Worm (Caenorhabditis elegans) whole organism, early embryonic: ENCODE measurements around the gene srh-183.

Experiments
- F13C5.2 ChIP-seq: sonication (generic microtip); optimal IDR thresholded peaks from 2 replicates; lab custom pipeline; 2017; ENCODE audit warnings: mild to moderate bottlenecking, missing genetic modification characterization, inconsistent platforms, missing compliant biosample characterization
- aly-1 ChIP-seq: sonication (generic microtip); optimal IDR thresholded peaks from 2 replicates; lab custom pipeline; 2016; ENCODE audit warnings: missing genetic modification characterization, missing compliant biosample characterization
- ama-1 ChIP-seq: fragments of 150-350 bp; optimal IDR thresholded peaks from 2 replicates; lab custom pipeline; 2014
- ceh-13 ChIP-seq: fragments of 200-800 bp; sonication (Bioruptor generic); optimal IDR thresholded peaks from 2 replicates; lab custom pipeline; 2018; ENCODE audit warnings: mild to moderate bottlenecking, missing genetic modification characterization, missing compliant biosample characterization
- ceh-36 ChIP-seq: sonication (generic microtip); optimal IDR thresholded peaks from 2 replicates; lab custom pipeline; 2016; ENCODE audit warnings: missing genetic modification characterization, inconsistent platforms, missing compliant biosample characterization
- ets-7 ChIP-seq: sonication (generic microtip); optimal IDR thresholded peaks from 2 replicates; lab custom pipeline; 2016; ENCODE audit warnings: missing genotype, missing genetic modification characterization, missing compliant biosample characterization
- flt-1 ChIP-seq: fragments of 200-800 bp; sonication (Bioruptor generic); IDR thresholded peaks from 2 replicates; pipeline ENCODE4 v1.3.6; 2022; ENCODE audit warnings: missing genetic modification characterization, missing compliant biosample characterization
- hmg-4 ChIP-seq: fragments of 200-800 bp; sonication (Bioruptor generic); optimal IDR thresholded peaks from 2 replicates; lab custom pipeline; 2018; ENCODE audit warnings: mild to moderate bottlenecking, missing genetic modification characterization, missing compliant biosample characterization
- hnd-1 ChIP-seq: sonication (generic microtip); optimal IDR thresholded peaks from 2 replicates; lab custom pipeline; 2016; ENCODE audit warnings: missing genetic modification characterization, missing compliant biosample characterization
- sea-1 ChIP-seq: fragments of 200-800 bp; sonication (Bioruptor generic); conservative IDR thresholded peaks from 2 replicates; pipeline ENCODE4 v1.3.6; 2022; ENCODE audit warnings: missing genetic modification characterization, missing compliant biosample characterization
- tbx-11 ChIP-seq: fragments of 200-800 bp; sonication (Bioruptor generic); IDR thresholded peaks from 2 replicates; pipeline ENCODE4 v1.3.6; 2022; ENCODE audit warnings: missing genetic modification characterization, missing compliant biosample characterization
- tbx-37 ChIP-seq: fragments of 200-800 bp; sonication (Bioruptor generic); conservative IDR thresholded peaks from 2 replicates; pipeline ENCODE4 v1.3.6; 2022; ENCODE audit warnings: missing genetic modification reagents, missing genetic modification characterization, missing compliant biosample characterization

DNA sequence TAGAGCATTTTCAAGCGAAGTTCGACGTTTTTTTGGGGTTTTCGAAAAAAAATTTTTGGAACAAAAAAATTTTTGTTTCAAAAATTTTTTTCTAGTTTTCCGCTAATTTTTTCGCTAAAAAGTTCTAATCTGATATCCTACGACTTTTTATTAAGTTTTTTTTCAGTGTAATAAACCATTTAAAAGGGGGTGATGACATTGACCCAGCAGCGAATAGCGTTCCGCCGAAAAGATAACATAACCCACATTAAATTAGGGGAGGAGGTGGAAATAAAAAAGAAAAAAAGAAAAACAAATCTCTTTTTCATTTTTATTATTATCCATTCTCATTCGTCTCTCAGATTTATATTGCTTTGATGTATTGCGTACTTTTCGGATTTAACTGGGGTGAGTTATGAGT lies 29.4 kb upstream of the srh-183 start, which contains the start of gene Y60A3A.23:
- TF ChIP-seq ets-7 (tag; lab: Kevin White, UChicago) (no peak), ama-1 (lab: Kevin White, UChicago) (no peak), tbx-37 (GFP tag; lab: Robert Waterston, UW) (no peak), hnd-1 (tag; lab: Kevin White, UChicago) (no peak), hmg-4 (GFP tag; lab: Kevin White, UChicago) (no peak), flt-1 (GFP tag; lab: Robert Waterston, UW) (no peak), tbx-11 (GFP tag; lab: Robert Waterston, UW) (no peak), F13C5.2 (no peak), sea-1 (GFP tag; lab: Robert Waterston, UW) (no peak), ceh-36 (no peak), aly-1 (no peak), ceh-13 (GFP tag; lab: Kevin White, UChicago) (no peak)
